Fruit fly (Drosophila melanogaster): ENCODE measurements around the gene v.
"Not testable (repeated sequence)": the region's sequence is repeated elsewhere in the genome, so short reads cannot be mapped to it uniquely, and the experiment has no call there.

Gene v

DNA sequence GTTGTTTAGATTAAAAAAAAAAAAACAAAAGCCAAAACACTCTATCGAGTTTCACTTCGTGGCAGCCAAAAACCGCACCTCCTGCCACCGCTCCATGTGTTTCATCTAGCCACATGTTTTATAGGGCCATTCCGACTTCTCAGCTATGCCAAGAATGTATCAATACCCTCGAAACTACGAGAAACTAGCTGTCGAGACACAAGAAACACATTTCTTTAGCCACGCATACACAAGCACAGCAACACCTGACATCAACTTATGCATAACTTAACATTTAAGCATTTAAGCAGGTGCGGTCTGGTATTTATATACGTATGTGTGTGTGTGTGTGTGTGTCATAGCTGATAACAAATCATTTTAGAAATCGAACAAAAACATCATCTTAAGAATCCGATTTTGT is 11.8 kb downstream of the v start:
- TF ChIP-seq pan (optimal IDR thresholded peaks at IDR 0.05) (no peak), EcR (GFP tag; optimal IDR thresholded peaks at IDR 0.05) (no peak), CG8478 (optimal IDR thresholded peaks at IDR 0.05) (no peak), Dll (optimal IDR thresholded peaks at IDR 0.05) (no peak), usp (GFP tag; optimal IDR thresholded peaks at IDR 0.05) (no peak), psq (optimal IDR thresholded peaks at IDR 0.05) (no peak)

DNA sequence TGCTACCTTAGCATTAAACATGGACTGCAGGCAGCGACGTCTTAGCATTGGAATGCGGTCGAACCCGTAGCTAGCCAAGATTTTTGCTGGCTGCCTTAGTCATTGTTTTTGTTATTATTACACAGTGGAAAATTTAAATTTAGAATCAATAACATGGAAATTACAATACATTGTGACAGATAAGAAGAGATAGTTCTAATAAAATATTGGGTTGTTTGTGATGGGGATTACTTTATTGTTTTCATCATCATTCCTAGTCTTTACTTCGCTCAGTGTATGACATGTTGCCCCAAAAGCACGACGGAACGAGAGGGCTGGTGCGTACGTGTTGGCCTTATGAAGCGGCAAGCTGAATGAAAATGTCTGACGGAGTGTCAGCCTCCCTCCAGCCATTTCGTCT is 12.8 kb downstream of the v start:
- TF ChIP-seq usp (GFP tag; optimal IDR thresholded peaks at IDR 0.05) (no peak), psq (optimal IDR thresholded peaks at IDR 0.05) (no peak), EcR (GFP tag; optimal IDR thresholded peaks at IDR 0.05) (no peak), pan (optimal IDR thresholded peaks at IDR 0.05) (no peak), CG8478 (optimal IDR thresholded peaks at IDR 0.05) (no peak), Dll (optimal IDR thresholded peaks at IDR 0.05) (no peak)

dm6 chrX:10950930-10951329 is 27.2 kb downstream of the v start, which contains the start of gene Rab9Fa:
Gene Rab9Fa (minus strand): TSS chrX:10951030.
- not testable (repeated sequence) for TF ChIP-seq EcR (GFP tag; optimal IDR thresholded peaks at IDR 0.05); Dll (optimal IDR thresholded peaks at IDR 0.05); CG8478 (optimal IDR thresholded peaks at IDR 0.05)

dm6 chrX:10952386-10952785 is 28.6 kb downstream of the v start, which contains the start of gene Rab9Fb:
Gene Rab9Fb (minus strand): TSS chrX:10952486.
- TF ChIP-seq EcR (GFP tag; optimal IDR thresholded peaks at IDR 0.05) (no peak), Dll (optimal IDR thresholded peaks at IDR 0.05) (no peak), CG8478 (optimal IDR thresholded peaks at IDR 0.05) (no peak)

DNA sequence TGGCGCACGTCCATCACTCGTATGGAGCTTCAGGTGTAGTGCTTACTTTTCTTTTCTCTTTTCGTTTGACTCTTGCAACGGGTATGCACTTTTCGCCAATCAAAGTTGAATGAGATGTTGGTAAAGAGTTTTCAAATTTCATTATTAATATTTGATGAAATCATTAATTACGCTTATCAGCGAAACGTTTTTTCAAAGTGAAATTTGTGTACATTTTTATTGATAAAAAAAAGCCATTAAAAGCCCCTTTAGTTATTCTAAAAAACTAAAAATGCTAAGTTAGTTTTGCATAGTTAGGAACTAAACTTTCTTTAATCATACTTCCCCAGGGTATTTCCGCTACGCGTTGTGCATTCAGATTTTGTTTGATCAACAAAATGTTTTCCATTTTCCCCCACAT is 29.5 kb downstream of the v start:
- TF ChIP-seq pan (optimal IDR thresholded peaks at IDR 0.05) (no peak), CG8478 (optimal IDR thresholded peaks at IDR 0.05) (no peak), psq (optimal IDR thresholded peaks at IDR 0.05) (no peak), EcR (GFP tag; optimal IDR thresholded peaks at IDR 0.05) (no peak), Dll (optimal IDR thresholded peaks at IDR 0.05) (no peak), usp (GFP tag; optimal IDR thresholded peaks at IDR 0.05) (no peak)

DNA sequence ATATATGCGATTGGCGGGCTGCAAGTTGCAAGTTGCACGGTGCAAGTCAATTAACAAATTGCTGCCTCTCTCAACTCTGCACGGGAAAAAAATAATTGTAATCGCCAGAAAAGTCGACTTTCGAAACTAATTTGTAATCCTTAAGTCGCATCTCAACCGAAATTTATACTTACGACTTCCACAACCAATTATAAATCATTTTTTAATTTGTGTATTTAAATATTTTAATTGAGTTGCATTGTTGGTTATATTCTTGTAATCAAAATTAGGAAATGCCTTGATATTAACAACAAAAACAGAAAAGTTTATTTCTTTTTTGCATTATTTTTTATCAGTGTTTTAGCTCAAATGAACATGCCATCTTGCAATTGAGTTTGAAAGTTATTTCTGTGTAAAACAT is 36.1 kb downstream of the v start:
- TF ChIP-seq CG8478 (optimal IDR thresholded peaks at IDR 0.05): no peak
- TF ChIP-seq pan (optimal IDR thresholded peaks at IDR 0.05): no peak
- TF ChIP-seq usp (GFP tag; optimal IDR thresholded peaks at IDR 0.05): no peak

dm6 chrX:10966978-10967731 is 43.4 kb downstream of the v start, which contains the start of gene C901:
Gene C901 (minus strand): TSS chrX:10967134.
- TF ChIP-seq usp (GFP tag; optimal IDR thresholded peaks at IDR 0.05) (no peak), CG8478 (optimal IDR thresholded peaks at IDR 0.05) (no peak), pan (optimal IDR thresholded peaks at IDR 0.05) (no peak), EcR (GFP tag; optimal IDR thresholded peaks at IDR 0.05) (no peak), psq (optimal IDR thresholded peaks at IDR 0.05) (no peak)

Data from whole organism.